Worm (Caenorhabditis elegans) whole organism, late embryonic: ENCODE results near the gene asp-18.
"Not testable (repeated sequence)": the region's sequence is repeated elsewhere in the genome, so short reads cannot be mapped to it uniquely, and the experiment has no call there.

Source experiments
- C38D4.7 ChIP-seq: fragments of 200-800 bp; sonication (Bioruptor generic); optimal IDR thresholded peaks from 2 replicates; lab custom pipeline; 2018; ENCODE audit warnings: mild to moderate bottlenecking, missing genetic modification characterization, moderate library complexity, missing compliant biosample characterization
- K02D7.2 ChIP-seq: sonication (generic microtip); optimal IDR thresholded peaks from 2 replicates; lab custom pipeline; 2017; ENCODE audit warnings: mild to moderate bottlenecking, missing genetic modification characterization, missing compliant biosample characterization
- T23F11.4 ChIP-seq: fragments of 200-800 bp; sonication (Bioruptor generic); optimal IDR thresholded peaks from 2 replicates; lab custom pipeline; 2018; ENCODE audit warnings: mild to moderate bottlenecking, missing genetic modification characterization, missing compliant biosample characterization
- ahr-1 ChIP-seq: sonication (generic microtip); optimal IDR thresholded peaks from 2 replicates; lab custom pipeline; 2016; ENCODE audit warnings: missing genetic modification characterization, missing compliant biosample characterization
- ceh-14 ChIP-seq: sonication (generic microtip); optimal IDR thresholded peaks from 2 replicates; lab custom pipeline; 2016; ENCODE audit warnings: missing genotype, missing genetic modification characterization, missing compliant biosample characterization
- ceh-18 ChIP-seq: sonication (generic microtip); optimal IDR thresholded peaks from 2 replicates; lab custom pipeline; 2016; ENCODE audit warnings: missing genetic modification characterization, missing compliant biosample characterization
- ceh-19 ChIP-seq: fragments of 200-800 bp; sonication (Bioruptor generic); optimal IDR thresholded peaks from 2 replicates; lab custom pipeline; 2018; ENCODE audit warnings: mild to moderate bottlenecking, missing genetic modification characterization, missing compliant biosample characterization
- ceh-2 ChIP-seq: sonication (generic microtip); optimal IDR thresholded peaks from 2 replicates; lab custom pipeline; 2016; ENCODE audit warnings: missing genotype, missing genetic modification characterization, missing compliant biosample characterization
- ceh-30 ChIP-seq: fragments of 150-350 bp; optimal IDR thresholded peaks from 2 replicates; lab custom pipeline; 2014; ENCODE audit warnings: missing biosample characterization, missing genetic modification characterization
- ceh-45 ChIP-seq: fragments of 200-800 bp; sonication (Bioruptor generic); IDR thresholded peaks from 2 replicates; pipeline ENCODE4 v1.3.6; 2022; ENCODE audit warnings: missing genetic modification reagents, missing genetic modification characterization, missing compliant biosample characterization
- ceh-48 ChIP-seq: sonication (generic microtip); optimal IDR thresholded peaks from 2 replicates; lab custom pipeline; 2016; ENCODE audit warnings: missing genetic modification characterization, inconsistent platforms, missing compliant biosample characterization
- dmd-4 ChIP-seq: sonication (generic microtip); optimal IDR thresholded peaks from 2 replicates; lab custom pipeline; 2016; ENCODE audit warnings: borderline replicate concordance, missing genetic modification characterization, missing compliant biosample characterization
- dve-1 ChIP-seq: sonication (generic microtip); optimal IDR thresholded peaks from 2 replicates; lab custom pipeline; 2017; ENCODE audit warnings: antibody characterized with exemption, mild to moderate bottlenecking, missing genetic modification characterization, missing compliant biosample characterization
- elt-2 ChIP-seq: sonication (generic microtip); optimal IDR thresholded peaks from 2 replicates; lab custom pipeline; 2016; ENCODE audit warnings: missing genetic modification reagents, missing genetic modification characterization, missing compliant biosample characterization
- elt-4 ChIP-seq: sonication (generic microtip); optimal IDR thresholded peaks from 2 replicates; lab custom pipeline; 2016; ENCODE audit warnings: missing genetic modification characterization, missing compliant biosample characterization
- ets-4 ChIP-seq: sonication (generic microtip); optimal IDR thresholded peaks from 2 replicates; lab custom pipeline; 2016; ENCODE audit warnings: missing genetic modification characterization, missing compliant biosample characterization
- eyg-1 ChIP-seq: sonication (generic microtip); optimal IDR thresholded peaks from 2 replicates; lab custom pipeline; 2016; ENCODE audit warnings: missing genotype, missing genetic modification characterization, missing compliant biosample characterization
- fkh-6 ChIP-seq: sonication (generic microtip); optimal IDR thresholded peaks from 2 replicates; lab custom pipeline; 2016; ENCODE audit warnings: missing genetic modification characterization, missing compliant biosample characterization
- gmeb-2 ChIP-seq: sonication (generic microtip); optimal IDR thresholded peaks from 2 replicates; lab custom pipeline; 2016; ENCODE audit warnings: missing genetic modification characterization, inconsistent platforms, missing compliant biosample characterization
- hlh-6 ChIP-seq: sonication (generic microtip); optimal IDR thresholded peaks from 2 replicates; lab custom pipeline; 2016; ENCODE audit warnings: missing genotype, missing genetic modification characterization, missing compliant biosample characterization
- lin-11 ChIP-seq: fragments of 200-800 bp; sonication (Bioruptor generic); optimal IDR thresholded peaks from 2 replicates; lab custom pipeline; 2018; ENCODE audit warnings: mild to moderate bottlenecking, missing genetic modification characterization, missing compliant biosample characterization
- mec-3 ChIP-seq: sonication (generic microtip); optimal IDR thresholded peaks from 2 replicates; lab custom pipeline; 2016; ENCODE audit warnings: borderline replicate concordance, missing genetic modification characterization, missing compliant biosample characterization
- nfya-1 ChIP-seq: sonication (generic microtip); optimal IDR thresholded peaks from 2 replicates; lab custom pipeline; 2017; ENCODE audit warnings: missing genetic modification characterization, mild to moderate bottlenecking, missing compliant biosample characterization, antibody characterized with exemption, moderate library complexity
- nhr-232 ChIP-seq: sonication (generic microtip); optimal IDR thresholded peaks from 2 replicates; lab custom pipeline; 2016; ENCODE audit warnings: missing genetic modification characterization, missing compliant biosample characterization
- odd-2 ChIP-seq: sonication (generic microtip); optimal IDR thresholded peaks from 2 replicates; lab custom pipeline; 2017; ENCODE audit warnings: antibody characterized with exemption, mild to moderate bottlenecking, missing genetic modification characterization, missing compliant biosample characterization
- pag-3 ChIP-seq: sonication (generic microtip); optimal IDR thresholded peaks from 2 replicates; lab custom pipeline; 2016; ENCODE audit warnings: missing compliant biosample characterization, missing genetic modification characterization, borderline replicate concordance
- pax-1 ChIP-seq: fragments of 150-350 bp; optimal IDR thresholded peaks from 2 replicates; lab custom pipeline; 2014; ENCODE audit warnings: missing biosample characterization, missing genetic modification characterization
- pha-2 ChIP-seq: sonication (generic microtip); optimal IDR thresholded peaks from 2 replicates; lab custom pipeline; 2017; ENCODE audit warnings: mild to moderate bottlenecking, missing genetic modification characterization, missing compliant biosample characterization
- pha-4 ChIP-seq: fragments of 150-350 bp; optimal IDR thresholded peaks from 2 replicates; lab custom pipeline; 2018; ENCODE audit warnings: missing biosample characterization, missing genetic modification reagents, missing genetic modification characterization
- pqm-1 ChIP-seq: sonication (generic microtip); optimal IDR thresholded peaks from 2 replicates; lab custom pipeline; 2016; ENCODE audit warnings: missing genetic modification characterization, missing compliant biosample characterization
- ref-2 ChIP-seq: sonication (generic microtip); optimal IDR thresholded peaks from 2 replicates; lab custom pipeline; 2016; ENCODE audit warnings: missing genetic modification characterization, missing compliant biosample characterization
- rnt-1 ChIP-seq: sonication (generic microtip); optimal IDR thresholded peaks from 2 replicates; lab custom pipeline; 2016; ENCODE audit warnings: missing genetic modification characterization, missing compliant biosample characterization
- sdc-2 ChIP-seq: sonication (generic microtip); optimal IDR thresholded peaks from 2 replicates; lab custom pipeline; 2016; ENCODE audit warnings: missing genotype, missing genetic modification characterization, missing compliant biosample characterization
- tbx-7 ChIP-seq: sonication (generic microtip); optimal IDR thresholded peaks from 2 replicates; lab custom pipeline; 2016; ENCODE audit warnings: missing genotype, missing genetic modification characterization, missing compliant biosample characterization
- ttx-3 ChIP-seq: sonication (generic microtip); optimal IDR thresholded peaks from 2 replicates; lab custom pipeline; 2016; ENCODE audit warnings: missing genetic modification reagents, missing genetic modification characterization, missing compliant biosample characterization
- unc-3 ChIP-seq, 2 experiments: fragments of 200-800 bp in 1 of 2; sonication (Bioruptor generic) in 1 of 2; sonication (generic microtip) in 1 of 2; conservative IDR thresholded peaks in 1 of 2; optimal IDR thresholded peaks in 1 of 2; 2 replicates each; pipeline versions ENCODE4 v1.3.6 to Lab custom; 2016 to 2022; ENCODE audit warnings: missing compliant biosample characterization in 2 of 2, missing genetic modification characterization in 2 of 2, missing genetic modification reagents in 1 of 2
- unc-55 ChIP-seq: sonication (generic microtip); optimal IDR thresholded peaks from 2 replicates; lab custom pipeline; 2017; ENCODE audit warnings: missing biosample characterization, missing genetic modification reagents, missing genetic modification characterization
- ztf-16 ChIP-seq: sonication (generic microtip); optimal IDR thresholded peaks from 2 replicates; lab custom pipeline; 2017; ENCODE audit warnings: missing genetic modification characterization, missing compliant biosample characterization

Gene asp-18

ce11 chrV:18754328-18754727 is 22.8 kb upstream of the asp-18 start, which contains the start of gene clec-254:
Gene clec-254 (minus strand): TSS chrV:18754428.
- TF ChIP-seq ceh-45 (GFP tag; lab: Robert Waterston, UW); ceh-19; eyg-1 (tag; lab: Kevin White, UChicago): not testable (repeated sequence)

ce11 chrV:18753036-18753435 is 21.6 kb upstream of the asp-18 start, which contains the start of gene F11D11.6:
Gene F11D11.6 (minus strand): TSS chrV:18753136.
- TF ChIP-seq unc-3 (GFP tag; conservative IDR thresholded peaks at IDR 0.05; lab: Robert Waterston, UW): no peak
- no peak for TF ChIP-seq unc-3 (tag; optimal IDR thresholded peaks at IDR 0.05; lab: Kevin White, UChicago)
- no peak for TF ChIP-seq K02D7.2 (tag; lab: Kevin White, UChicago)
- TF ChIP-seq elt-2: no peak
- TF ChIP-seq pqm-1 (tag; lab: Kevin White, UChicago): no peak
- TF ChIP-seq C38D4.7 (GFP tag; lab: Kevin White, UChicago): no peak
- TF ChIP-seq dve-1: no peak
- no peak for TF ChIP-seq odd-2 (tag; lab: Kevin White, UChicago)
- TF ChIP-seq rnt-1 (tag; lab: Kevin White, UChicago): no peak
- no peak for TF ChIP-seq unc-55 (GFP tag; lab: Kevin White, UChicago)
- no peak for TF ChIP-seq ceh-18
- TF ChIP-seq mec-3 (tag; lab: Kevin White, UChicago): no peak
- TF ChIP-seq hlh-6 (tag; lab: Kevin White, UChicago): no peak
- no peak for TF ChIP-seq nfya-1 (tag; lab: Kevin White, UChicago)
- no peak for TF ChIP-seq dmd-4 (tag; lab: Kevin White, UChicago)
- TF ChIP-seq tbx-7: no peak
- TF ChIP-seq pax-1 (tag; lab: Kevin White, UChicago): no peak
- TF ChIP-seq gmeb-2 (tag; lab: Kevin White, UChicago): no peak
- TF ChIP-seq ahr-1 (tag; lab: Kevin White, UChicago): no peak

- TF ChIP-seq pax-1 (tag; lab: Kevin White, UChicago) (no peak), nhr-232 (tag; lab: Kevin White, UChicago) (no peak), ttx-3 (no peak), T23F11.4 (no peak), odd-2 (tag; lab: Kevin White, UChicago) (no peak), ahr-1 (tag; lab: Kevin White, UChicago) (no peak), ceh-45 (GFP tag; lab: Robert Waterston, UW) (no peak), elt-2 (no peak), dve-1 (no peak), ztf-16 (no peak), elt-4 (tag; lab: Kevin White, UChicago) (no peak), gmeb-2 (tag; lab: Kevin White, UChicago) (no peak), ceh-30 (no peak)
Observed at ce11 chrV:18750445-18750844, 19.0 kb upstream of the asp-18 start, which contains the start of the genes F11D11.21 and F11D11.12. Gene F11D11.21 (minus strand): TSS chrV:18750545. Gene F11D11.12 (minus strand): TSS chrV:18750682.

- TF ChIP-seq tbx-7 (no peak), pax-1 (tag; lab: Kevin White, UChicago) (no peak), ets-4 (no peak), ceh-14 (tag; lab: Kevin White, UChicago) (no peak), odd-2 (tag; lab: Kevin White, UChicago) (no peak), pha-4 (tag; lab: Kevin White, UChicago) (no peak), sdc-2 (no peak), ceh-2 (tag; lab: Kevin White, UChicago) (no peak), rnt-1 (tag; lab: Kevin White, UChicago) (no peak), lin-11 (tag; lab: Kevin White, UChicago) (no peak), fkh-6 (tag; lab: Kevin White, UChicago) (no peak), pha-2 (tag; lab: Kevin White, UChicago) (no peak), ref-2 (tag; lab: Kevin White, UChicago) (no peak), ceh-48 (tag; lab: Kevin White, UChicago) (no peak), pag-3 (tag; lab: Kevin White, UChicago) (no peak)
Observed at ce11 chrV:18748726-18749125, 17.2 kb upstream of the asp-18 start, which contains the start of gene clec-252. Gene clec-252 (minus strand): TSS chrV:18748826.
